Worm (Caenorhabditis elegans): ENCODE measurements around the gene R13H4.6.

The R13H4.6 gene

ce11 chrV:11887988-11888499 is 25.1 kb downstream of the R13H4.6 start, which contains the start of gene adh-1 (continued):
- TF ChIP-seq hlh-4 (tag; optimal IDR thresholded peaks at IDR 0.05) (no peak), vab-15 (tag; optimal IDR thresholded peaks at IDR 0.05) (no peak), mab-9 (GFP tag; IDR thresholded peaks at IDR 0.05) (no peak), isw-1 (GFP tag; IDR thresholded peaks at IDR 0.05) (no peak), nhr-85 (tag) (peak; percentile 94), mep-1 (tag; optimal IDR thresholded peaks at IDR 0.05) (peak; percentile 24), fkh-4 (tag; optimal IDR thresholded peaks at IDR 0.05; ENCODE audit: borderline replicate concordance) (no peak), alr-1 (tag; optimal IDR thresholded peaks at IDR 0.05; ENCODE audit: borderline replicate concordance) (no peak), zip-4 (GFP tag; optimal IDR thresholded peaks at IDR 0.05) (no peak), egl-13 (tag; optimal IDR thresholded peaks at IDR 0.05) (no peak), tlp-1 (tag; optimal IDR thresholded peaks at IDR 0.05) (no peak), fkh-8 (tag; optimal IDR thresholded peaks at IDR 0.05) (no peak), lir-3 (tag; optimal IDR thresholded peaks at IDR 0.05; ENCODE audit: poor library complexity) (peak; percentile 70), nhr-47 (tag; optimal IDR thresholded peaks at IDR 0.05) (peak; percentile 77), ces-1 (GFP tag; optimal IDR thresholded peaks at IDR 0.05) (no peak), elt-2 (tag; optimal IDR thresholded peaks at IDR 0.05) (peak; percentile 75), C04F5.9 (tag; optimal IDR thresholded peaks at IDR 0.05) (peak; percentile 1), snpc-4 (tag; optimal IDR thresholded peaks at IDR 0.05) (peak; percentile 30), ceh-8 (GFP tag; optimal IDR thresholded peaks at IDR 0.05) (no peak), unc-130 (tag; optimal IDR thresholded peaks at IDR 0.05) (peak; percentile 67), lin-39 (tag; optimal IDR thresholded peaks at IDR 0.05) (peak; percentile 72), ceh-88 (GFP tag; IDR thresholded peaks at IDR 0.05) (no peak; the same call in none of the 2 replicates), lsy-2 (tag; optimal IDR thresholded peaks at IDR 0.05) (peak; percentile 48 to 82), pax-3 (tag; optimal IDR thresholded peaks at IDR 0.05) (peak; percentile 56), zag-1 (tag; optimal IDR thresholded peaks at IDR 0.05) (no peak), nhr-28 (tag; optimal IDR thresholded peaks at IDR 0.05) (no peak), skn-1 (tag; optimal IDR thresholded peaks at IDR 0.05) (peak; percentile 37), F16B12.6 (tag; optimal IDR thresholded peaks at IDR 0.05) (no peak), sox-4 (tag; optimal IDR thresholded peaks at IDR 0.05) (peak; percentile 57), blmp-1 (tag; optimal IDR thresholded peaks at IDR 0.05) (peak; percentile 89), hpl-2 (GFP tag; optimal IDR thresholded peaks at IDR 0.05) (no peak), ztf-4 (tag; optimal IDR thresholded peaks at IDR 0.05) (peak; percentile 56), mef-2 (tag; optimal IDR thresholded peaks at IDR 0.05) (no peak), aha-1 (tag; optimal IDR thresholded peaks at IDR 0.05) (no peak), sup-37 (GFP tag; optimal IDR thresholded peaks at IDR 0.05) (peak; percentile 90), lin-15B (tag; optimal IDR thresholded peaks at IDR 0.05) (no peak), nhr-76 (tag; optimal IDR thresholded peaks at IDR 0.05) (no peak), C34B4.2 (tag; optimal IDR thresholded peaks at IDR 0.05) (peak; percentile 42), nhr-84 (tag; optimal IDR thresholded peaks at IDR 0.05) (no peak), grh-1 (GFP tag; IDR thresholded peaks at IDR 0.05) (no peak), efl-3 (GFP tag; optimal IDR thresholded peaks at IDR 0.05) (no peak), fkh-10 (GFP tag; optimal IDR thresholded peaks at IDR 0.05) (no peak), unc-62 (GFP tag; optimal IDR thresholded peaks at IDR 0.05) (no peak), C16A3.4 (tag; optimal IDR thresholded peaks at IDR 0.05) (peak; percentile 76), nhr-19 (GFP tag; conservative IDR thresholded peaks at IDR 0.05) (peak; percentile 99), sptf-1 (tag; optimal IDR thresholded peaks at IDR 0.05) (no peak), lin-35 (GFP tag; optimal IDR thresholded peaks at IDR 0.05) (peak; percentile 37 to 68), unc-86 (tag; optimal IDR thresholded peaks at IDR 0.05) (no peak), unc-30 (tag; optimal IDR thresholded peaks at IDR 0.05) (no peak), swsn-7 (tag; optimal IDR thresholded peaks at IDR 0.05) (peak; percentile 56), rnt-1 (tag; optimal IDR thresholded peaks at IDR 0.05) (peak; percentile 91), tbx-2 (tag; optimal IDR thresholded peaks at IDR 0.05) (peak; percentile 88), efl-1 (optimal IDR thresholded peaks at IDR 0.05) (peak; percentile 23 to 46), efl-1 (GFP tag; optimal IDR thresholded peaks at IDR 0.05 in 1 of 2) (peak in 1 of 2 experiments; percentile 95)
